Worm (Caenorhabditis elegans) whole organism, late embryonic: ENCODE results near the gene cwp-3.
A peak's percentile ranks its signal among the peaks of the same experiment; 100 is the strongest.

ENCODE experiments used
- F13H6.1 ChIP-seq: sonication (generic microtip); optimal IDR thresholded peaks from 2 replicates; lab custom pipeline; 2016; ENCODE audit warnings: missing genetic modification characterization, missing compliant biosample characterization
- ahr-1 ChIP-seq: sonication (generic microtip); optimal IDR thresholded peaks from 2 replicates; lab custom pipeline; 2016; ENCODE audit warnings: missing genetic modification characterization, missing compliant biosample characterization
- ama-1 ChIP-seq: fragments of 150-350 bp; optimal IDR thresholded peaks from 2 replicates; lab custom pipeline; 2014
- ceh-2 ChIP-seq: sonication (generic microtip); optimal IDR thresholded peaks from 2 replicates; lab custom pipeline; 2016; ENCODE audit warnings: missing genotype, missing genetic modification characterization, missing compliant biosample characterization
- ceh-22 ChIP-seq: sonication (generic microtip); optimal IDR thresholded peaks from 2 replicates; lab custom pipeline; 2017; ENCODE audit warnings: missing biosample characterization, missing genetic modification characterization
- ceh-30 ChIP-seq: fragments of 150-350 bp; optimal IDR thresholded peaks from 2 replicates; lab custom pipeline; 2014; ENCODE audit warnings: missing biosample characterization, missing genetic modification characterization
- ceh-34 ChIP-seq: sonication (generic microtip); optimal IDR thresholded peaks from 2 replicates; lab custom pipeline; 2016; ENCODE audit warnings: mild to moderate bottlenecking, missing genetic modification characterization, missing compliant biosample characterization
- ceh-45 ChIP-seq: fragments of 200-800 bp; sonication (Bioruptor generic); IDR thresholded peaks from 2 replicates; pipeline ENCODE4 v1.3.6; 2022; ENCODE audit warnings: missing genetic modification reagents, missing genetic modification characterization, missing compliant biosample characterization
- ceh-48 ChIP-seq: sonication (generic microtip); optimal IDR thresholded peaks from 2 replicates; lab custom pipeline; 2016; ENCODE audit warnings: missing genetic modification characterization, inconsistent platforms, missing compliant biosample characterization
- ceh-9 ChIP-seq: sonication (generic microtip); optimal IDR thresholded peaks from 2 replicates; lab custom pipeline; 2016; ENCODE audit warnings: mild to moderate bottlenecking, missing genetic modification characterization, inconsistent platforms, missing compliant biosample characterization
- che-1 ChIP-seq: sonication (generic microtip); optimal IDR thresholded peaks from 2 replicates; lab custom pipeline; 2016; ENCODE audit warnings: mild to moderate bottlenecking, missing genetic modification characterization, missing compliant biosample characterization
- dve-1 ChIP-seq: sonication (generic microtip); optimal IDR thresholded peaks from 2 replicates; lab custom pipeline; 2017; ENCODE audit warnings: antibody characterized with exemption, mild to moderate bottlenecking, missing genetic modification characterization, missing compliant biosample characterization
- ets-4 ChIP-seq: sonication (generic microtip); optimal IDR thresholded peaks from 2 replicates; lab custom pipeline; 2016; ENCODE audit warnings: missing genetic modification characterization, missing compliant biosample characterization
- fax-1 ChIP-seq: sonication (generic microtip); optimal IDR thresholded peaks from 2 replicates; lab custom pipeline; 2016; ENCODE audit warnings: missing genotype, missing genetic modification characterization, missing compliant biosample characterization
- fkh-10 ChIP-seq: fragments of 150-350 bp; optimal IDR thresholded peaks from 2 replicates; lab custom pipeline; 2014; ENCODE audit warnings: missing biosample characterization, missing genetic modification reagents, missing genetic modification characterization
- gmeb-2 ChIP-seq: sonication (generic microtip); optimal IDR thresholded peaks from 2 replicates; lab custom pipeline; 2016; ENCODE audit warnings: missing genetic modification characterization, inconsistent platforms, missing compliant biosample characterization
- hlh-13 ChIP-seq: fragments of 200-800 bp; sonication (Bioruptor generic); optimal IDR thresholded peaks from 2 replicates; lab custom pipeline; 2018; ENCODE audit warnings: mild to moderate bottlenecking, missing genetic modification characterization, missing compliant biosample characterization
- hlh-30 ChIP-seq: sonication (generic microtip); optimal IDR thresholded peaks from 2 replicates; lab custom pipeline; 2017; ENCODE audit warnings: antibody characterized with exemption, missing genetic modification characterization, missing compliant biosample characterization; ENCODE audit not compliant: insufficient read depth
- hlh-6 ChIP-seq: sonication (generic microtip); optimal IDR thresholded peaks from 2 replicates; lab custom pipeline; 2016; ENCODE audit warnings: missing genotype, missing genetic modification characterization, missing compliant biosample characterization
- hlh-8 ChIP-seq: sonication (generic microtip); optimal IDR thresholded peaks from 2 replicates; lab custom pipeline; 2016; ENCODE audit warnings: missing genotype, missing genetic modification characterization, missing compliant biosample characterization
- madf-2 ChIP-seq: sonication (generic microtip); optimal IDR thresholded peaks from 2 replicates; lab custom pipeline; 2017; ENCODE audit warnings: missing genetic modification characterization, missing compliant biosample characterization
- nfya-1 ChIP-seq: sonication (generic microtip); optimal IDR thresholded peaks from 2 replicates; lab custom pipeline; 2017; ENCODE audit warnings: missing genetic modification characterization, mild to moderate bottlenecking, missing compliant biosample characterization, antibody characterized with exemption, moderate library complexity
- nhr-11 ChIP-seq: fragments of 150-350 bp; optimal IDR thresholded peaks from 2 replicates; lab custom pipeline; 2014; ENCODE audit warnings: missing biosample characterization, missing genetic modification characterization
- npax-4 ChIP-seq: sonication (generic microtip); optimal IDR thresholded peaks from 2 replicates; lab custom pipeline; 2016; ENCODE audit warnings: missing genetic modification characterization, missing compliant biosample characterization
- pag-3 ChIP-seq: sonication (generic microtip); optimal IDR thresholded peaks from 2 replicates; lab custom pipeline; 2016; ENCODE audit warnings: missing compliant biosample characterization, missing genetic modification characterization, borderline replicate concordance
- pax-1 ChIP-seq: fragments of 150-350 bp; optimal IDR thresholded peaks from 2 replicates; lab custom pipeline; 2014; ENCODE audit warnings: missing biosample characterization, missing genetic modification characterization
- pha-4 ChIP-seq: fragments of 150-350 bp; optimal IDR thresholded peaks from 2 replicates; lab custom pipeline; 2018; ENCODE audit warnings: missing biosample characterization, missing genetic modification reagents, missing genetic modification characterization
- pqm-1 ChIP-seq: sonication (generic microtip); optimal IDR thresholded peaks from 2 replicates; lab custom pipeline; 2016; ENCODE audit warnings: missing genetic modification characterization, missing compliant biosample characterization
- pros-1 ChIP-seq: fragments of 150-350 bp; optimal IDR thresholded peaks from 2 replicates; lab custom pipeline; 2014; ENCODE audit warnings: missing biosample characterization, missing genetic modification reagents, missing genetic modification characterization
- ref-2 ChIP-seq: sonication (generic microtip); optimal IDR thresholded peaks from 2 replicates; lab custom pipeline; 2016; ENCODE audit warnings: missing genetic modification characterization, missing compliant biosample characterization
- rnt-1 ChIP-seq: sonication (generic microtip); optimal IDR thresholded peaks from 2 replicates; lab custom pipeline; 2016; ENCODE audit warnings: missing genetic modification characterization, missing compliant biosample characterization
- sdc-2 ChIP-seq: sonication (generic microtip); optimal IDR thresholded peaks from 2 replicates; lab custom pipeline; 2016; ENCODE audit warnings: missing genotype, missing genetic modification characterization, missing compliant biosample characterization
- sox-2 ChIP-seq: fragments of 200-800 bp; sonication (Bioruptor generic); IDR thresholded peaks from 2 replicates; pipeline ENCODE4 v1.3.6; 2022; ENCODE audit warnings: missing genetic modification reagents, missing genetic modification characterization, missing compliant biosample characterization
- sox-4 ChIP-seq: sonication (generic microtip); optimal IDR thresholded peaks from 2 replicates; lab custom pipeline; 2017; ENCODE audit warnings: mild to moderate bottlenecking, missing genetic modification characterization, inconsistent platforms, missing compliant biosample characterization
- tbx-2 ChIP-seq: sonication (generic microtip); optimal IDR thresholded peaks from 2 replicates; lab custom pipeline; 2016; ENCODE audit warnings: missing genetic modification characterization, missing compliant biosample characterization
- tbx-7 ChIP-seq: sonication (generic microtip); optimal IDR thresholded peaks from 2 replicates; lab custom pipeline; 2016; ENCODE audit warnings: missing genotype, missing genetic modification characterization, missing compliant biosample characterization
- ttx-3 ChIP-seq: sonication (generic microtip); optimal IDR thresholded peaks from 2 replicates; lab custom pipeline; 2016; ENCODE audit warnings: missing genetic modification reagents, missing genetic modification characterization, missing compliant biosample characterization
- unc-3 ChIP-seq, 2 experiments: fragments of 200-800 bp in 1 of 2; sonication (Bioruptor generic) in 1 of 2; sonication (generic microtip) in 1 of 2; conservative IDR thresholded peaks in 1 of 2; optimal IDR thresholded peaks in 1 of 2; 2 replicates each; pipeline versions ENCODE4 v1.3.6 to Lab custom; 2016 to 2022; ENCODE audit warnings: missing compliant biosample characterization in 2 of 2, missing genetic modification characterization in 2 of 2, missing genetic modification reagents in 1 of 2
- unc-55 ChIP-seq: sonication (generic microtip); optimal IDR thresholded peaks from 2 replicates; lab custom pipeline; 2017; ENCODE audit warnings: missing biosample characterization, missing genetic modification reagents, missing genetic modification characterization
- unc-86 ChIP-seq: sonication (generic microtip); optimal IDR thresholded peaks from 2 replicates; lab custom pipeline; 2016; ENCODE audit warnings: missing genetic modification characterization, missing compliant biosample characterization

The cwp-3 gene

DNA sequence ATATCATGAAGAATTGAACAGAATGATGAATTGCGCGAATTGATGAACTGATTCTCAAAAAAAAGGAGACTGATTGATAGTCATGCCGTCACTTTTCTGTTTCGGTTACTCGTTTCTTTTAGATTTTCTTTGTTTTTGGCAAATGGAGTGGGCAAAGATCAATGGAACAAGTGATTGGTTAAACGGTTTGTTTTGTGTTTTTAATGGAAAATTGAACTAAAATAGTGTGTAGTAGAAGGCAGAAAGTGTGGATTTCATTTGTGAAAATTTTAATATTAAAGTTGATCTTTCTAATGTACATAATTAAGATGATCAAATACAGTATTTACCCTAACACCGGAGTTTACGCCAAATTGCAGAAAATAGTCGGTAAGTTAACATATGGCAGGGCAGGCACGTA, 2.7 kb upstream of the cwp-3 start, which contains the start of gene nas-9:
Gene nas-9 (minus strand): TSS at position 101 of the 400 bp plus-strand sequence.
- TF ChIP-seq ceh-45 (GFP tag; lab: Robert Waterston, UW) (no peak), ceh-22 (tag; lab: Kevin White, UChicago) (no peak), nfya-1 (tag; lab: Kevin White, UChicago) (no peak), unc-55 (GFP tag; lab: Kevin White, UChicago) (no peak), che-1 (no peak), hlh-8 (tag; lab: Kevin White, UChicago) (no peak), fkh-10 (no peak), ceh-2 (tag; lab: Kevin White, UChicago) (no peak), ceh-34 (tag; lab: Kevin White, UChicago) (no peak), F13H6.1 (tag; lab: Kevin White, UChicago) (no peak), ets-4 (tag; lab: Kevin White, UChicago) (no peak), sox-4 (tag; lab: Kevin White, UChicago) (no peak), pqm-1 (tag; lab: Kevin White, UChicago) (no peak), gmeb-2 (no peak), sox-2 (GFP tag; lab: Robert Waterston, UW) (no peak), pros-1 (tag; lab: Kevin White, UChicago) (no peak), madf-2 (no peak), nhr-11 (tag; lab: Kevin White, UChicago) (no peak), fax-1 (no peak), pax-1 (tag; lab: Kevin White, UChicago) (no peak)

DNA sequence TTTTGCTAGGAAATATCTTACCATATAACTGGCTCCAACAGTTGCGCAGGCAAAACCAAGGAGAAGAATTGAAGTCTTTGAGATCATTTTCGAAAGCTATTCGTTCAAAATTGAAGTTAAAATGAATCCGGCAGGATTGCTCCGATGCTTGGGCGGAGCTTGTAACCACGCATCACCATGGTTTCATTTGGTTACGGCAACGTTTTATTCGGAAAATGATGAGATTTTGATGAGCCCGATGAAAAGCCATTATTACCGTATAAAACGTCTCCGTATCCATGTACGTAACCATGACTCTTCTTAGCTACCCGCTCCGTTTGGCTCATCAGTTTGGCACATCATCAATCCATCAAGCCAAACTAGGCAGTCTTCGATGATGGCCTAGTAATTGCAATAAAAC, 1.5 kb upstream of the cwp-3 start, which contains the start of gene cwp-1:
Gene cwp-1 (minus strand): TSS at position 101 of the 400 bp plus-strand sequence.
- TF ChIP-seq ceh-9 (tag; lab: Kevin White, UChicago): no peak
- TF ChIP-seq unc-86 (tag; lab: Kevin White, UChicago): no peak
- TF ChIP-seq hlh-6 (tag; lab: Kevin White, UChicago): no peak
- TF ChIP-seq gmeb-2: no peak
- no peak for TF ChIP-seq rnt-1 (tag; lab: Kevin White, UChicago)
- TF ChIP-seq ama-1: no peak
- TF ChIP-seq unc-3 (GFP tag; conservative IDR thresholded peaks at IDR 0.05; lab: Robert Waterston, UW): no peak
- no peak for TF ChIP-seq unc-3 (tag; optimal IDR thresholded peaks at IDR 0.05; lab: Kevin White, UChicago)
- TF ChIP-seq pha-4 (tag; lab: Kevin White, UChicago): no peak
- TF ChIP-seq sdc-2 (tag; lab: Kevin White, UChicago): no peak
- no peak for TF ChIP-seq pros-1 (tag; lab: Kevin White, UChicago)
- TF ChIP-seq tbx-7: no peak
- no peak for TF ChIP-seq npax-4
- TF ChIP-seq ref-2 (tag; lab: Kevin White, UChicago): no peak
- TF ChIP-seq ceh-48 (tag; lab: Kevin White, UChicago): no peak
- TF ChIP-seq ceh-34 (tag; lab: Kevin White, UChicago): no peak
- TF ChIP-seq hlh-13 (GFP tag; lab: Kevin White, UChicago): no peak
- TF ChIP-seq ceh-30 (tag; lab: Kevin White, UChicago): no peak
- no peak for TF ChIP-seq tbx-2 (tag; lab: Kevin White, UChicago)
- TF ChIP-seq ttx-3 (tag; lab: Kevin White, UChicago): no peak
- TF ChIP-seq, all 69 proteins: peak for 0

DNA sequence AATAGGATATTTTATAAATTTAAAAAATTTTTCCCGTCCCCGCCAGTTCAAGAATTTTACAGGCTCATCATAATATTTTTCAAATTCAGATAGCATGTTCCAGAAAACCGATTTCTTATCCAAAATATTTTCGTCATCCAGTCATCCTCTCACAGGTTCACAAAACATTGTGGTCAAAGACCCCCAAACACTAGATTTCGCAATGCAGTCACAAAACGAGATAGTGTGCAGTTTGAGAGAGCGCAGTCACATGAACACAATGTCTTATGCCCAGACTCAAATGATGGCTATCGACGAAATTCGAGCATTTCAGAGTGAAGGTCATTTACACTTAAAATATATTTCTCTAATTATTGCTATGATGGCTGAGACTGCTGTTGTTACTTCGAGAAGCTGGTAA, 2.0 kb downstream of the cwp-3 start, which contains the start of gene abhd-5.2:
Gene abhd-5.2 (plus strand): TSS at position 95 of the 400 bp plus-strand sequence.
- peak; percentile 89 for TF ChIP-seq hlh-30 (tag; lab: Kevin White, UChicago)
- peak; percentile 51 for TF ChIP-seq unc-55 (GFP tag; lab: Kevin White, UChicago)
- TF ChIP-seq pag-3 (tag; lab: Kevin White, UChicago): no peak
- no peak for TF ChIP-seq ahr-1 (tag; lab: Kevin White, UChicago)
- TF ChIP-seq dve-1 (tag; lab: Kevin White, UChicago): no peak
